Worm (Caenorhabditis elegans) whole organism, early embryonic: Measurements from ENCODE around the gene F49F1.15.

Source experiments
- aly-1 ChIP-seq: sonication (generic microtip); optimal IDR thresholded peaks from 2 replicates; lab custom pipeline; 2016; ENCODE audit warnings: missing genetic modification characterization, missing compliant biosample characterization
- ama-1 ChIP-seq: fragments of 150-350 bp; optimal IDR thresholded peaks from 2 replicates; lab custom pipeline; 2014
- ceh-36 ChIP-seq: sonication (generic microtip); optimal IDR thresholded peaks from 2 replicates; lab custom pipeline; 2016; ENCODE audit warnings: missing genetic modification characterization, inconsistent platforms, missing compliant biosample characterization
- flt-1 ChIP-seq: fragments of 200-800 bp; sonication (Bioruptor generic); IDR thresholded peaks from 2 replicates; pipeline ENCODE4 v1.3.6; 2022; ENCODE audit warnings: missing genetic modification characterization, missing compliant biosample characterization
- pes-1 ChIP-seq: fragments of 200-800 bp; sonication (Bioruptor generic); IDR thresholded peaks from 2 replicates; pipeline ENCODE4 v1.3.6; 2022; ENCODE audit warnings: missing genetic modification reagents, missing genetic modification characterization, missing compliant biosample characterization
- tbx-11 ChIP-seq: fragments of 200-800 bp; sonication (Bioruptor generic); IDR thresholded peaks from 2 replicates; pipeline ENCODE4 v1.3.6; 2022; ENCODE audit warnings: missing genetic modification characterization, missing compliant biosample characterization

- TF ChIP-seq ceh-36 (tag; lab: Kevin White, UChicago) (no peak), ama-1 (no peak), aly-1 (no peak), flt-1 (GFP tag; lab: Robert Waterston, UW) (no peak), pes-1 (no peak), tbx-11 (GFP tag; lab: Robert Waterston, UW) (no peak)
Measured at ce11 chrIV:4080846-4081245, 33.6 kb downstream of the F49F1.15 start, which contains the start of the genes C35B1.9 and C35B1.3.
